Worm (Caenorhabditis elegans) whole organism, L1 larva: Measurements from ENCODE around the gene chpf-2.

Experiments
- ceh-82 ChIP-seq, 3 experiments: fragments of 150-350 bp in 1 of 3; sonication (generic microtip) in 2 of 3; optimal IDR thresholded peaks; 2 replicates each; lab custom pipeline; 2014 to 2017; ENCODE audit warnings: missing biosample characterization in 3 of 3, missing genetic modification characterization in 3 of 3
- ceh-88 ChIP-seq: fragments of 200-800 bp; sonication (Bioruptor generic); IDR thresholded peaks from 2 replicates; pipeline ENCODE4 v1.3.6; 2022; ENCODE audit warnings: missing genetic modification characterization, missing compliant biosample characterization
- efl-1 ChIP-seq, 4 experiments: fragments of 150-350 bp; optimal IDR thresholded peaks in 3 of 4; peaks in 1 of 4; 1 replicate in 1 of 4; 2 replicates in 3 of 4; lab custom pipeline; 2014; ENCODE audit warnings: missing biosample characterization in 2 of 4, missing genetic modification characterization in 2 of 4, missing genetic modification reagents in 2 of 4
- hlh-17 ChIP-seq: fragments of 200-800 bp; sonication (Bioruptor generic); optimal IDR thresholded peaks from 2 replicates; lab custom pipeline; 2018; ENCODE audit warnings: missing genetic modification characterization, mild to moderate bottlenecking, missing compliant biosample characterization, moderate library complexity, borderline replicate concordance
- nhr-19 ChIP-seq: fragments of 200-800 bp; sonication (Bioruptor generic); conservative IDR thresholded peaks from 2 replicates; pipeline ENCODE4 v1.3.6; 2022; ENCODE audit warnings: missing genetic modification characterization, missing compliant biosample characterization
- nhr-20 ChIP-seq: sonication (generic microtip); optimal IDR thresholded peaks from 2 replicates; lab custom pipeline; 2016; ENCODE audit warnings: mild to moderate bottlenecking, missing genetic modification characterization, missing compliant biosample characterization
- nhr-237 ChIP-seq: fragments of 150-350 bp; optimal IDR thresholded peaks from 2 replicates; lab custom pipeline; 2014; ENCODE audit warnings: missing biosample characterization, missing genetic modification characterization
- nhr-76 ChIP-seq: sonication (generic microtip); optimal IDR thresholded peaks from 2 replicates; lab custom pipeline; 2017; ENCODE audit warnings: missing biosample characterization, missing genetic modification characterization
- nhr-77 ChIP-seq: fragments of 150-350 bp; optimal IDR thresholded peaks from 2 replicates; lab custom pipeline; 2014; ENCODE audit warnings: missing biosample characterization, missing genetic modification characterization
- sox-4 ChIP-seq: sonication (generic microtip); optimal IDR thresholded peaks from 2 replicates; lab custom pipeline; 2016; ENCODE audit warnings: missing genetic modification characterization, missing compliant biosample characterization
- sptf-1 ChIP-seq: fragments of 150-350 bp; optimal IDR thresholded peaks from 2 replicates; lab custom pipeline; 2014; ENCODE audit warnings: missing biosample characterization, missing genetic modification characterization
- swsn-7 ChIP-seq: sonication (generic microtip); optimal IDR thresholded peaks from 2 replicates; lab custom pipeline; 2016; ENCODE audit warnings: missing genetic modification characterization, missing compliant biosample characterization
- unc-130 ChIP-seq: fragments of 150-350 bp; optimal IDR thresholded peaks from 2 replicates; lab custom pipeline; 2017; ENCODE audit warnings: missing biosample characterization, missing genetic modification characterization, inconsistent platforms
- unc-62 ChIP-seq: fragments of 150-350 bp; optimal IDR thresholded peaks from 2 replicates; lab custom pipeline; 2014; ENCODE audit warnings: missing biosample characterization, missing genetic modification reagents, missing genetic modification characterization

- TF ChIP-seq nhr-19 (GFP tag; lab: Robert Waterston, UW), result no peak
- TF ChIP-seq nhr-76 (tag; lab: Kevin White, UChicago), result no peak
- TF ChIP-seq ceh-88 (GFP tag; lab: Robert Waterston, UW), result no peak
- no peak for TF ChIP-seq efl-1 (optimal IDR thresholded peaks at IDR 0.05; lab: Kevin White, UChicago)
- no peak for TF ChIP-seq efl-1 (GFP tag; optimal IDR thresholded peaks at IDR 0.05 in 1 of 2; lab: Kevin White, UChicago)
- no peak for TF ChIP-seq sptf-1 (tag; lab: Kevin White, UChicago)
- TF ChIP-seq ceh-82 (tag; optimal IDR thresholded peaks at IDR 0.05; lab: Kevin White, UChicago), result no peak
- TF ChIP-seq sox-4, result no peak
- no peak for TF ChIP-seq nhr-77 (tag; lab: Kevin White, UChicago)
- no peak for TF ChIP-seq hlh-17 (GFP tag; lab: Kevin White, UChicago)
- no peak for TF ChIP-seq nhr-20 (tag; lab: Kevin White, UChicago)
- no peak for TF ChIP-seq unc-130 (tag; lab: Kevin White, UChicago)
- no peak for TF ChIP-seq swsn-7 (tag; lab: Kevin White, UChicago)
- TF ChIP-seq nhr-237 (tag; lab: Kevin White, UChicago), result no peak
- TF ChIP-seq unc-62, result no peak
These were observed 32.4 kb upstream of the chpf-2 start, which contains the start of gene C50H11.13 for ce11 chrV:3071548-3071947.
